Worm (Caenorhabditis elegans) whole organism, L4 larva: Measurements from ENCODE around the gene nspc-5.

ENCODE experiments used
- F26F4.8 ChIP-seq: fragments of 200-800 bp; sonication (Bioruptor generic); conservative IDR thresholded peaks from 2 replicates; pipeline ENCODE4 v1.3.6; 2022; ENCODE audit warnings: missing genetic modification characterization, missing compliant biosample characterization
- Y48G9A.11 ChIP-seq: fragments of 200-800 bp; sonication (Bioruptor generic); IDR thresholded peaks from 2 replicates; pipeline ENCODE4 v1.3.6; 2022; ENCODE audit warnings: missing genetic modification reagents, missing genetic modification characterization, missing compliant biosample characterization
- Y5F2A.4 ChIP-seq: fragments of 200-800 bp; sonication (Bioruptor generic); optimal IDR thresholded peaks from 2 replicates; lab custom pipeline; 2018; ENCODE audit warnings: mild to moderate bottlenecking, missing genetic modification characterization, missing compliant biosample characterization
- ama-1 ChIP-seq: fragments of 150-350 bp; optimal IDR thresholded peaks from 2 replicates; lab custom pipeline; 2014; ENCODE audit warnings: inconsistent platforms, mixed read lengths
- arid-1 ChIP-seq: fragments of 200-800 bp; sonication (Bioruptor generic); conservative IDR thresholded peaks from 2 replicates; pipeline ENCODE4 v1.3.6; 2022; ENCODE audit warnings: missing genetic modification reagents, missing genetic modification characterization, missing compliant biosample characterization
- ceh-20 ChIP-seq: fragments of 200-800 bp; sonication (Bioruptor generic); IDR thresholded peaks from 2 replicates; pipeline ENCODE4 v1.3.6; 2022; ENCODE audit warnings: missing genetic modification reagents, missing genetic modification characterization, missing compliant biosample characterization
- ceh-62 ChIP-seq: sonication (generic microtip); optimal IDR thresholded peaks from 2 replicates; lab custom pipeline; 2017; ENCODE audit warnings: missing biosample characterization, missing genetic modification characterization
- ceh-82 ChIP-seq: sonication (generic microtip); optimal IDR thresholded peaks from 2 replicates; lab custom pipeline; 2017; ENCODE audit warnings: missing biosample characterization, missing genetic modification characterization
- ces-1 ChIP-seq: fragments of 150-350 bp; sonication (generic microtip); optimal IDR thresholded peaks from 4 replicates; lab custom pipeline; 2014; ENCODE audit warnings: missing biosample characterization, missing genetic modification reagents, missing genetic modification characterization
- daf-12 ChIP-seq: fragments of 150-350 bp; optimal IDR thresholded peaks from 2 replicates; lab custom pipeline; 2014; ENCODE audit warnings: missing biosample characterization, missing genetic modification reagents, missing genetic modification characterization
- daf-16 ChIP-seq, 3 experiments: sonication (generic microtip); optimal IDR thresholded peaks; 2 replicates each; lab custom pipeline; 2016 to 2017; ENCODE audit warnings: missing genetic modification characterization in 3 of 3, missing genetic modification reagents in 3 of 3, mild to moderate bottlenecking in 2 of 3, missing compliant biosample characterization in 2 of 3, missing biosample characterization in 1 of 3, moderate library complexity in 1 of 3
- daf-8 ChIP-seq: fragments of 200-800 bp; sonication (Bioruptor generic); IDR thresholded peaks from 2 replicates; pipeline ENCODE4 v1.3.6; 2022; ENCODE audit warnings: missing genetic modification characterization, missing compliant biosample characterization
- dmd-6 ChIP-seq: fragments of 200-800 bp; sonication (Bioruptor generic); IDR thresholded peaks from 2 replicates; pipeline ENCODE4 v1.3.6; 2022; ENCODE audit warnings: missing genetic modification reagents, missing genetic modification characterization, missing compliant biosample characterization
- dmd-8 ChIP-seq: fragments of 200-800 bp; sonication (Bioruptor generic); IDR thresholded peaks from 2 replicates; pipeline ENCODE4 v1.3.6; 2022; ENCODE audit warnings: missing genetic modification characterization, missing compliant biosample characterization
- dmd-9 ChIP-seq: fragments of 200-800 bp; sonication (Bioruptor generic); IDR thresholded peaks from 2 replicates; pipeline ENCODE4 v1.3.6; 2022; ENCODE audit warnings: missing genetic modification reagents, missing genetic modification characterization, missing compliant biosample characterization
- egl-43 ChIP-seq: fragments of 200-800 bp; sonication (Bioruptor generic); IDR thresholded peaks from 2 replicates; pipeline ENCODE4 v1.3.6; 2022; ENCODE audit warnings: missing genetic modification reagents, missing genetic modification characterization, missing compliant biosample characterization
- fos-1 ChIP-seq: fragments of 150-350 bp; optimal IDR thresholded peaks from 2 replicates; lab custom pipeline; 2014; ENCODE audit warnings: missing biosample characterization, missing genetic modification characterization
- lim-7 ChIP-seq: fragments of 200-800 bp; sonication (Bioruptor generic); IDR thresholded peaks from 2 replicates; pipeline ENCODE4 v1.3.6; 2022; ENCODE audit warnings: missing genetic modification characterization, missing compliant biosample characterization
- lin-13 ChIP-seq: fragments of 150-350 bp; optimal IDR thresholded peaks from 2 replicates; lab custom pipeline; 2014; ENCODE audit warnings: missing biosample characterization, missing genetic modification reagents, missing genetic modification characterization
- lin-15B ChIP-seq: fragments of 150-350 bp; sonication (generic microtip); optimal IDR thresholded peaks from 3 replicates; lab custom pipeline; 2014; ENCODE audit warnings: missing biosample characterization, missing genetic modification characterization
- lin-29 ChIP-seq: fragments of 200-800 bp; sonication (Bioruptor generic); IDR thresholded peaks from 2 replicates; pipeline ENCODE4 v1.3.6; 2022; ENCODE audit warnings: missing genetic modification reagents, missing genetic modification characterization, missing compliant biosample characterization
- lin-38 ChIP-seq: fragments of 200-800 bp; sonication (Bioruptor generic); IDR thresholded peaks from 2 replicates; pipeline ENCODE4 v1.3.6; 2022; ENCODE audit warnings: missing genetic modification reagents, missing genetic modification characterization, missing compliant biosample characterization
- madf-9 ChIP-seq: fragments of 200-800 bp; sonication (Bioruptor generic); conservative IDR thresholded peaks from 2 replicates; pipeline ENCODE4 v1.3.6; 2022; ENCODE audit warnings: missing genetic modification reagents, missing genetic modification characterization, missing compliant biosample characterization
- mdt-29 ChIP-seq: fragments of 200-800 bp; sonication (Bioruptor generic); IDR thresholded peaks from 2 replicates; pipeline ENCODE4 v1.3.6; 2022; ENCODE audit warnings: missing genetic modification reagents, missing genetic modification characterization, missing compliant biosample characterization
- mes-2 ChIP-seq: sonication (generic microtip); optimal IDR thresholded peaks from 2 replicates; lab custom pipeline; 2016; ENCODE audit warnings: missing genotype, mild to moderate bottlenecking, missing genetic modification characterization, missing compliant biosample characterization; ENCODE audit not compliant: poor library complexity, severe bottlenecking
- mxl-2 ChIP-seq: fragments of 200-800 bp; sonication (Bioruptor generic); conservative IDR thresholded peaks from 2 replicates; pipeline ENCODE4 v1.3.6; 2022; ENCODE audit warnings: missing genetic modification reagents, missing genetic modification characterization, missing compliant biosample characterization
- nhr-10 ChIP-seq: fragments of 150-350 bp; optimal IDR thresholded peaks from 2 replicates; lab custom pipeline; 2014; ENCODE audit warnings: missing biosample characterization, missing genetic modification characterization
- nhr-11 ChIP-seq: fragments of 150-350 bp; optimal IDR thresholded peaks from 2 replicates; lab custom pipeline; 2014; ENCODE audit warnings: missing biosample characterization, missing genetic modification characterization
- nhr-111 ChIP-seq: fragments of 200-800 bp; sonication (Bioruptor generic); optimal IDR thresholded peaks from 2 replicates; lab custom pipeline; 2018; ENCODE audit warnings: mild to moderate bottlenecking, missing genetic modification characterization, missing compliant biosample characterization
- nhr-25 ChIP-seq: sonication (generic microtip); optimal IDR thresholded peaks from 2 replicates; lab custom pipeline; 2017; ENCODE audit warnings: missing genetic modification characterization, mild to moderate bottlenecking, missing compliant biosample characterization, antibody characterized with exemption, moderate library complexity, borderline replicate concordance; ENCODE audit not compliant: insufficient read depth
- nhr-41 ChIP-seq: fragments of 200-800 bp; sonication (Bioruptor generic); IDR thresholded peaks from 2 replicates; pipeline ENCODE4 v1.3.6; 2022; ENCODE audit warnings: missing genetic modification reagents, missing genetic modification characterization, missing compliant biosample characterization
- nhr-6 ChIP-seq: fragments of 150-350 bp; optimal IDR thresholded peaks from 2 replicates; lab custom pipeline; 2014; ENCODE audit warnings: missing biosample characterization, missing genetic modification characterization
- nhr-76 ChIP-seq: fragments of 150-350 bp; optimal IDR thresholded peaks from 2 replicates; lab custom pipeline; 2014; ENCODE audit warnings: missing biosample characterization, missing genetic modification characterization
- nhr-77 ChIP-seq: fragments of 150-350 bp; optimal IDR thresholded peaks from 2 replicates; lab custom pipeline; 2014; ENCODE audit warnings: missing biosample characterization, missing genetic modification characterization
- pha-4 ChIP-seq, 2 experiments: fragments of 150-350 bp in 1 of 2; fragments of 200-800 bp in 1 of 2; sonication (Bioruptor generic) in 1 of 2; IDR thresholded peaks in 1 of 2; optimal IDR thresholded peaks in 1 of 2; 2 replicates each; pipeline versions ENCODE4 v1.3.6 to Lab custom; 2014 to 2022; ENCODE audit warnings: missing genetic modification characterization in 2 of 2, missing genetic modification reagents in 2 of 2, missing biosample characterization in 1 of 2, missing compliant biosample characterization in 1 of 2
- rbr-2 ChIP-seq: sonication (generic microtip); optimal IDR thresholded peaks from 2 replicates; lab custom pipeline; 2016; ENCODE audit warnings: missing genotype, missing genetic modification characterization, missing compliant biosample characterization
- snpc-1.2 ChIP-seq: fragments of 200-800 bp; sonication (Bioruptor generic); IDR thresholded peaks from 2 replicates; pipeline ENCODE4 v1.3.6; 2022; ENCODE audit warnings: missing genetic modification reagents, missing genetic modification characterization, missing compliant biosample characterization
- snpc-4 ChIP-seq: fragments of 150-350 bp; optimal IDR thresholded peaks from 2 replicates; lab custom pipeline; 2014; ENCODE audit warnings: missing biosample characterization, missing genetic modification characterization
- spr-1 ChIP-seq: sonication (generic microtip); optimal IDR thresholded peaks from 2 replicates; lab custom pipeline; 2016; ENCODE audit warnings: mild to moderate bottlenecking, missing genetic modification characterization, missing compliant biosample characterization
- tag-97 ChIP-seq: fragments of 200-800 bp; sonication (Bioruptor generic); IDR thresholded peaks from 2 replicates; pipeline ENCODE4 v1.3.6; 2022; ENCODE audit warnings: missing genetic modification characterization, missing compliant biosample characterization
- unc-130 ChIP-seq: sonication (generic microtip); optimal IDR thresholded peaks from 2 replicates; lab custom pipeline; 2016; ENCODE audit warnings: missing genetic modification reagents, missing genetic modification characterization, missing compliant biosample characterization
- unc-39 ChIP-seq: sonication (generic microtip); optimal IDR thresholded peaks from 2 replicates; lab custom pipeline; 2017; ENCODE audit warnings: missing biosample characterization, missing genetic modification characterization
- unc-62 ChIP-seq, 3 experiments: fragments of 150-350 bp in 1 of 3; sonication (generic microtip); optimal IDR thresholded peaks in 2 of 3; peaks in 1 of 3; 1 replicate in 1 of 3; 2 replicates in 2 of 3; lab custom pipeline; 2014 to 2017; ENCODE audit warnings: missing biosample characterization in 3 of 3, missing genetic modification characterization in 3 of 3, missing genetic modification reagents in 3 of 3, missing genotype in 1 of 3
- zfp-2 ChIP-seq: sonication (generic microtip); optimal IDR thresholded peaks from 2 replicates; lab custom pipeline; 2016; ENCODE audit warnings: mild to moderate bottlenecking, missing genetic modification characterization, missing compliant biosample characterization
- zip-11 ChIP-seq: fragments of 200-800 bp; sonication (Bioruptor generic); IDR thresholded peaks from 2 replicates; pipeline ENCODE4 v1.3.6; 2022; ENCODE audit warnings: missing genetic modification characterization, missing compliant biosample characterization
- ztf-7 ChIP-seq: fragments of 150-350 bp; optimal IDR thresholded peaks from 2 replicates; lab custom pipeline; 2014; ENCODE audit warnings: missing biosample characterization, missing genetic modification characterization

Gene nspc-5

DNA sequence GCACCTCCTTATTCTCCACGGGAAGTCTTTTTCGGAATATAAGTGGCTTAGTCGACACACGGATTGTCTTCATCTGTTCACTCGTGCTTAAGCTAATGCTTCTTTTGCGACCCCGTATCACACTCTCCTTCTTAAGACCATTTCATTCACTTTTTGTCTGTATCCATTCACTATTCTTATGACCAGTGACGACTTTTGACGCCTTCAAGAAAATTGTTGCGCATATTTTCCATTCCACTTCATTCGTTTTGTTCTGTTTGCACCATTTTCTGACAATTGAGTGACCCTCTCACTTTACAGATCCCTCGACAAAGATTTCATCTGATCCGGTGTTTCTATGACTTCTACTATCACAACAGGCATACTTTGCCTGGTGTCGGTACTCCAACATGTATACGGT is 30.9 kb upstream of the nspc-5 start, which contains the start of gene H03E18.1 (continued):
- TF ChIP-seq Y5F2A.4, result no peak
- TF ChIP-seq lim-7, result no peak
- TF ChIP-seq, all 104 proteins: peak for 0

DNA sequence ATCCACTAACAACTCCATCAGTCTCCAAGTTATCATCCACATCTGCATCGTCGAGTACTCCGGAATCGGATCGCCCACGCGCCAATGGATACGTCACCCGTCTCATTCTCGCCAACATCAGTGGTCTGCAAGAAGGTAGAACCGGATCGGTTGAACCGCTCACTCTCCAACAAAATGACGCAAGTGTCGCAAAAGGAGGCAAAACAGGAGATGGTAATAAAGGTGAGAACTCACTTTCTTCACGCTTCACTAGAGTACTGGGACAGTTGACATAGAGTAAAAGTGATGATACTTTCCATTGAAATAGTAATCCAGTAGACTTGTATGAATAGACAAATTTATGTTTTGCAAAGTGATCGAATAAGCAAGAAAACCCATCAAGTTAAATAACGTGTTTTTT is 29.4 kb upstream of the nspc-5 start:
- TF ChIP-seq dmd-6 (GFP tag; lab: Robert Waterston, UW) (no peak), nhr-76 (tag; lab: Kevin White, UChicago) (no peak), pha-4 (GFP tag; IDR thresholded peaks at IDR 0.05; lab: Robert Waterston, UW) (no peak), pha-4 (tag; optimal IDR thresholded peaks at IDR 0.05; lab: Kevin White, UChicago) (no peak), snpc-1.2 (no peak), ama-1 (lab: Kevin White, UChicago) (no peak), zip-11 (GFP tag; lab: Robert Waterston, UW) (no peak), ceh-82 (tag; lab: Kevin White, UChicago) (no peak), nhr-11 (no peak), ceh-62 (no peak), mdt-29 (GFP tag; lab: Robert Waterston, UW) (no peak), mes-2 (tag; lab: Kevin White, UChicago) (no peak), egl-43 (GFP tag; lab: Robert Waterston, UW) (no peak), F26F4.8 (no peak), ces-1 (GFP tag; lab: Kevin White, UChicago) (no peak), nhr-25 (tag; lab: Kevin White, UChicago) (no peak), ztf-7 (no peak), Y5F2A.4 (no peak)
- TF ChIP-seq, all 104 proteins: peak for 0

DNA sequence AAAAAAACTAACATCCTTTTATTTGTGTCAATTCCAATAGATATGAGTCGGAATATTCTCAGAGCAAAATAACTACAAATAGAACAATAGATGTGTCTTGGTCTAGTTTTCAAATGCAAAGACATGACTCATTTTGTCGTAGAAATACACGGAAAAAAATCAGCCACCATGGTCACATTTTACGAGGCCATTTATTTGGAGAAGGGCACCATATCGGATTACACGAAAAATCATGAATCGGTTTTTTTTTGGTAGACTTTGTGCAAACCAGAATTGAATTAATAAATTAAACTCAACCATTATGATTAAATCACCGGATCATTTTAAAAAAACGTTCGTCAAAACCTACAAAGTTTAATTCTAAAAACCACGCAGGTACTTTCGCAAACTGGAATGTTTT is 18.1 kb upstream of the nspc-5 start, which contains the start of gene H03E18.2:
Gene H03E18.2 (minus strand): TSS at position 101 of the 400 bp plus-strand sequence.
- TF ChIP-seq lin-15B (tag; lab: Kevin White, UChicago) (no peak), lin-29 (GFP tag; lab: Robert Waterston, UW) (no peak), madf-9 (GFP tag; lab: Robert Waterston, UW) (no peak), unc-39 (tag; lab: Kevin White, UChicago) (no peak), lin-13 (GFP tag; lab: Kevin White, UChicago) (no peak), mxl-2 (GFP tag; lab: Robert Waterston, UW) (no peak), Y48G9A.11 (no peak), dmd-8 (no peak), zfp-2 (no peak), nhr-77 (tag; lab: Kevin White, UChicago) (no peak), rbr-2 (tag; lab: Kevin White, UChicago) (no peak), arid-1 (GFP tag; lab: Robert Waterston, UW) (no peak)

DNA sequence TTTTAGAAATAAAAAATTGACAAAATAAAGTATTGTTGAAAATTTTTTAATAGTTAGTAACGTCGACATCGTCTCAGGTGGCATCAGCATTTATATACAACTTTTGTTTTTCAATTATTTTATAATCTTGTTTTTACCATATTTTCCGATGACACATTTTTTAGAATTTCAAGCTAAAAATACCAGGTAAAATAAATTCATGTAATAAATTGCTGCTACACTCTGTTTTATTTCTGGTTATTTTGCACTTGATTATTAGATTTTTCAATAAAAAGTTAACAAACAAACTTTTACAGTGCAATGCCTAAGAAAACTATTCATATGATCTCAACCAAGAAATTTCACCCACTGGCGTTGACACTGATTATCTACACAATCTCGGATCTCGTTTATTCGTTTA is 16.9 kb upstream of the nspc-5 start, which contains the start of gene C03G5.14:
Gene C03G5.14 (plus strand): TSS at position 301 of the 400 bp plus-strand sequence.
- TF ChIP-seq zip-11 (GFP tag; lab: Robert Waterston, UW) (no peak), unc-62 (GFP tag; optimal IDR thresholded peaks at IDR 0.05 in 1 of 2; lab: Kevin White, UChicago) (no peak), unc-62 (tag; optimal IDR thresholded peaks at IDR 0.05; lab: Kevin White, UChicago) (no peak), nhr-10 (no peak), nhr-41 (no peak), unc-130 (GFP tag; lab: Kevin White, UChicago) (no peak), snpc-4 (tag; lab: Kevin White, UChicago) (no peak), dmd-9 (GFP tag; lab: Robert Waterston, UW) (no peak), Y48G9A.11 (no peak), daf-8 (GFP tag; lab: Robert Waterston, UW) (no peak), nhr-6 (tag; lab: Kevin White, UChicago) (no peak), daf-16 (GFP tag; optimal IDR thresholded peaks at IDR 0.05; lab: Kevin White, UChicago) (no peak), daf-16 (tag; optimal IDR thresholded peaks at IDR 0.05; lab: Kevin White, UChicago) (no peak), nhr-111 (GFP tag; lab: Kevin White, UChicago) (no peak), tag-97 (GFP tag; lab: Robert Waterston, UW) (no peak), lin-38 (GFP tag; lab: Robert Waterston, UW) (no peak), spr-1 (tag; lab: Kevin White, UChicago) (no peak), fos-1 (tag; lab: Kevin White, UChicago) (no peak), ceh-20 (GFP tag; lab: Robert Waterston, UW) (no peak), daf-12 (tag; lab: Kevin White, UChicago) (no peak)
